Fruit fly (Drosophila melanogaster) whole organism, embryonic: ENCODE results near the gene CG13928.

Experiments
- Bgb ChIP-seq: fragments of 200-800 bp; sonication (Bioruptor generic); IDR thresholded peaks from 2 replicates; pipeline ENCODE4 v1.3.6; 2022; ENCODE audit warnings: missing biosample characterization, missing genetic modification characterization; ENCODE audit not compliant: partially characterized antibody
- CG1024 ChIP-seq: fragments of 200-800 bp; sonication (Bioruptor generic); IDR thresholded peaks from 2 replicates; pipeline ENCODE4 v1.3.6; 2022; ENCODE audit warnings: missing biosample characterization, missing genetic modification characterization
- CG10274 ChIP-seq: fragments of 200-800 bp; sonication (Bioruptor generic); optimal IDR thresholded peaks from 3 replicates; lab custom pipeline; 2017; ENCODE audit warnings: missing biosample characterization, mild to moderate bottlenecking, missing genetic modification characterization
- CG10366 ChIP-seq: fragments of 200-800 bp; sonication (Bioruptor generic); IDR thresholded peaks from 2 replicates; pipeline ENCODE4 v1.3.6; 2022; ENCODE audit warnings: missing biosample characterization, missing genetic modification characterization
- CG10565 ChIP-seq: fragments of 200-800 bp; sonication (Bioruptor generic); optimal IDR thresholded peaks from 3 replicates; lab custom pipeline; 2016; ENCODE audit warnings: missing biosample characterization, mild to moderate bottlenecking, missing genetic modification characterization
- CG11085 ChIP-seq: fragments of 200-800 bp; sonication (Bioruptor generic); IDR thresholded peaks from 2 replicates; pipeline ENCODE4 v1.3.6; 2022; ENCODE audit warnings: missing biosample characterization, missing genetic modification characterization
- CG12769 ChIP-seq: fragments of 200-800 bp; sonication (Bioruptor generic); optimal IDR thresholded peaks from 2 replicates; lab custom pipeline; 2019; ENCODE audit warnings: missing biosample characterization, mild to moderate bottlenecking, missing genetic modification characterization, moderate library complexity
- CG13894 ChIP-seq: fragments of 200-800 bp; sonication (Bioruptor generic); optimal IDR thresholded peaks from 3 replicates; lab custom pipeline; 2018; ENCODE audit warnings: missing biosample characterization, mild to moderate bottlenecking, missing genetic modification characterization, moderate library complexity
- CG15011 ChIP-seq: fragments of 200-800 bp; sonication (Bioruptor generic); optimal IDR thresholded peaks from 3 replicates; lab custom pipeline; 2018; ENCODE audit warnings: missing biosample characterization, mild to moderate bottlenecking, missing genetic modification characterization
- CG17568 ChIP-seq: fragments of 200-800 bp; sonication (Bioruptor generic); optimal IDR thresholded peaks from 2 replicates; lab custom pipeline; 2018; ENCODE audit warnings: missing biosample characterization, mild to moderate bottlenecking, missing genetic modification characterization, moderate library complexity
- CG17912 ChIP-seq: fragments of 200-800 bp; sonication (Bioruptor generic); optimal IDR thresholded peaks from 2 replicates; lab custom pipeline; 2018; ENCODE audit warnings: missing biosample characterization, mild to moderate bottlenecking, missing genetic modification characterization
- CG2129 ChIP-seq: fragments of 200-800 bp; sonication (Bioruptor generic); IDR thresholded peaks from 2 replicates; pipeline ENCODE4 v1.3.6; 2022; ENCODE audit warnings: missing biosample characterization, missing genetic modification characterization; ENCODE audit not compliant: partially characterized antibody
- CG2678 ChIP-seq: fragments of 200-800 bp; sonication (Bioruptor generic); optimal IDR thresholded peaks from 3 replicates; lab custom pipeline; 2019; ENCODE audit warnings: missing biosample characterization, mild to moderate bottlenecking, missing genetic modification characterization, moderate library complexity
- CG3065 ChIP-seq: fragments of 200-800 bp; sonication (Bioruptor generic); optimal IDR thresholded peaks from 2 replicates; lab custom pipeline; 2016; ENCODE audit warnings: missing biosample characterization, missing genetic modification characterization
- CG4404 ChIP-seq: fragments of 200-800 bp; sonication (Bioruptor generic); IDR thresholded peaks from 2 replicates; pipeline ENCODE4 v1.3.6; 2022; ENCODE audit warnings: missing biosample characterization, missing genetic modification characterization
- CG5245 ChIP-seq: fragments of 200-800 bp; sonication (Bioruptor generic); optimal IDR thresholded peaks from 3 replicates; lab custom pipeline; 2016; ENCODE audit warnings: missing biosample characterization, missing genetic modification characterization
- CG7372 ChIP-seq: fragments of 200-800 bp; sonication (Bioruptor generic); IDR thresholded peaks from 2 replicates; pipeline ENCODE4 v1.3.6; 2022; ENCODE audit warnings: missing biosample characterization, missing genetic modification characterization
- CG7987 ChIP-seq: fragments of 200-800 bp; sonication (Bioruptor generic); optimal IDR thresholded peaks from 2 replicates; lab custom pipeline; 2018; ENCODE audit warnings: missing biosample characterization, mild to moderate bottlenecking, missing genetic modification characterization, moderate library complexity
- CG8281 ChIP-seq: fragments of 200-800 bp; sonication (Bioruptor generic); optimal IDR thresholded peaks from 2 replicates; lab custom pipeline; 2018; ENCODE audit warnings: missing biosample characterization, mild to moderate bottlenecking, missing genetic modification characterization, moderate library complexity
- CG8765 ChIP-seq: fragments of 200-800 bp; sonication (Bioruptor generic); IDR thresholded peaks from 2 replicates; pipeline ENCODE4 v1.3.6; 2022; ENCODE audit warnings: missing biosample characterization, missing genetic modification characterization
- D ChIP-seq, 2 experiments: fragments of 200-800 bp in 1 of 2; fragments of >200 bp in 1 of 2; sonication (Bioruptor generic) in 1 of 2; optimal IDR thresholded peaks; 2 replicates in 1 of 2; 3 replicates in 1 of 2; lab custom pipeline; 2017; ENCODE audit warnings: mild to moderate bottlenecking in 1 of 2, missing biosample characterization in 1 of 2, missing genetic modification characterization in 1 of 2, missing genetic modification reagents in 1 of 2
- Dip2 ChIP-seq: fragments of 200-800 bp; sonication (Bioruptor generic); IDR thresholded peaks from 2 replicates; pipeline ENCODE4 v1.3.6; 2022; ENCODE audit warnings: missing biosample characterization, missing genetic modification characterization
- GATAe ChIP-seq: fragments of 200-800 bp; sonication (Bioruptor generic); conservative IDR thresholded peaks from 2 replicates; pipeline ENCODE4 v1.3.6; 2022; ENCODE audit warnings: missing biosample characterization, missing genetic modification characterization
- Hr78 ChIP-seq, 2 experiments: fragments of 200-800 bp in 1 of 2; fragments of >200 bp in 1 of 2; sonication (Bioruptor generic) in 1 of 2; optimal IDR thresholded peaks; 2 replicates each; lab custom pipeline; 2017 to 2019; ENCODE audit warnings: missing biosample characterization in 2 of 2, missing genetic modification characterization in 2 of 2, mild to moderate bottlenecking in 1 of 2, moderate library complexity in 1 of 2
- Kr ChIP-seq: fragments of 200-800 bp; sonication (Bioruptor generic); optimal IDR thresholded peaks from 2 replicates; lab custom pipeline; 2017; ENCODE audit warnings: missing biosample characterization, mild to moderate bottlenecking, missing genetic modification characterization
- Lpt ChIP-seq: fragments of >200 bp; optimal IDR thresholded peaks from 2 replicates; lab custom pipeline; 2018; ENCODE audit warnings: missing biosample characterization, missing genetic modification characterization
- Nf-YC ChIP-seq: fragments of 200-800 bp; optimal IDR thresholded peaks from 3 replicates; lab custom pipeline; 2019; ENCODE audit warnings: missing biosample characterization, mild to moderate bottlenecking, missing genetic modification characterization, moderate library complexity
- Oli ChIP-seq: fragments of 200-800 bp; sonication (Bioruptor generic); optimal IDR thresholded peaks from 2 replicates; lab custom pipeline; 2018; ENCODE audit warnings: missing biosample characterization, mild to moderate bottlenecking, missing genetic modification characterization, moderate library complexity
- Sry-β ChIP-seq: fragments of 200-800 bp; sonication (Bioruptor generic); optimal IDR thresholded peaks from 2 replicates; lab custom pipeline; 2018; ENCODE audit warnings: missing biosample characterization, mild to moderate bottlenecking, missing genetic modification characterization, moderate library complexity
- dmrt11E ChIP-seq: fragments of 200-800 bp; sonication (Bioruptor generic); optimal IDR thresholded peaks from 3 replicates; lab custom pipeline; 2018; ENCODE audit warnings: missing biosample characterization, mild to moderate bottlenecking, missing genetic modification characterization, moderate library complexity
- dmrt99B ChIP-seq: fragments of 200-800 bp; sonication (Bioruptor generic); optimal IDR thresholded peaks from 2 replicates; lab custom pipeline; 2018; ENCODE audit warnings: missing biosample characterization, mild to moderate bottlenecking, missing genetic modification characterization, moderate library complexity
- emc ChIP-seq: fragments of 200-800 bp; sonication (Bioruptor generic); optimal IDR thresholded peaks from 2 replicates; lab custom pipeline; 2016; ENCODE audit warnings: missing biosample characterization, missing genetic modification characterization
- fd102C ChIP-seq: fragments of 200-800 bp; sonication (Bioruptor generic); optimal IDR thresholded peaks from 2 replicates; lab custom pipeline; 2018; ENCODE audit warnings: missing biosample characterization, mild to moderate bottlenecking, missing genetic modification characterization, moderate library complexity
- ftz-f1 ChIP-seq: fragments of 200-800 bp; sonication (Bioruptor generic); optimal IDR thresholded peaks from 2 replicates; lab custom pipeline; 2016; ENCODE audit warnings: missing biosample characterization, missing genetic modification characterization
- hbn ChIP-seq: fragments of 200-800 bp; sonication (Bioruptor generic); IDR thresholded peaks from 2 replicates; pipeline ENCODE4 v1.3.6; 2022; ENCODE audit warnings: missing biosample characterization, missing genetic modification characterization; ENCODE audit not compliant: partially characterized antibody
- kah ChIP-seq: fragments of 200-800 bp; sonication (Bioruptor generic); optimal IDR thresholded peaks from 2 replicates; lab custom pipeline; 2018; ENCODE audit warnings: missing biosample characterization, mild to moderate bottlenecking, missing genetic modification characterization
- oc ChIP-seq: fragments of 200-800 bp; sonication (Bioruptor generic); optimal IDR thresholded peaks from 2 replicates; lab custom pipeline; 2018; ENCODE audit warnings: missing biosample characterization, mild to moderate bottlenecking, missing genetic modification characterization, moderate library complexity
- onecut ChIP-seq: fragments of 200-800 bp; sonication (Bioruptor generic); IDR thresholded peaks from 2 replicates; pipeline ENCODE4 v1.3.6; 2022; ENCODE audit warnings: missing biosample characterization, missing genetic modification characterization
- pfk ChIP-seq: fragments of 200-800 bp; sonication (Bioruptor generic); optimal IDR thresholded peaks from 2 replicates; lab custom pipeline; 2018; ENCODE audit warnings: missing biosample characterization, mild to moderate bottlenecking, missing genetic modification characterization, moderate library complexity
- pros ChIP-seq: fragments of 200-800 bp; sonication (Bioruptor generic); optimal IDR thresholded peaks from 3 replicates; lab custom pipeline; 2019; ENCODE audit warnings: missing biosample characterization, mild to moderate bottlenecking, missing genetic modification characterization, moderate library complexity
- schlank ChIP-seq: fragments of 200-800 bp; sonication (Bioruptor generic); optimal IDR thresholded peaks from 2 replicates; lab custom pipeline; 2018; ENCODE audit warnings: missing biosample characterization, mild to moderate bottlenecking, missing genetic modification characterization
- sens-2 ChIP-seq: fragments of 200-800 bp; sonication (Bioruptor generic); IDR thresholded peaks from 2 replicates; pipeline ENCODE4 v1.3.6; 2022; ENCODE audit warnings: missing biosample characterization, missing genetic modification characterization
- sim ChIP-seq: fragments of 200-800 bp; sonication (Bioruptor generic); IDR thresholded peaks from 2 replicates; pipeline ENCODE4 v1.3.6; 2022; ENCODE audit warnings: missing biosample characterization, missing genetic modification characterization
- slbo ChIP-seq: fragments of 200-800 bp; sonication (Bioruptor generic); IDR thresholded peaks from 2 replicates; pipeline ENCODE4 v1.3.6; 2022; ENCODE audit warnings: missing biosample characterization, missing genetic modification characterization
- slou ChIP-seq: fragments of 200-800 bp; sonication (Bioruptor generic); optimal IDR thresholded peaks from 3 replicates; lab custom pipeline; 2016; ENCODE audit warnings: missing biosample characterization, missing genetic modification characterization
- tgo ChIP-seq: fragments of 200-800 bp; sonication (Bioruptor generic); IDR thresholded peaks from 3 replicates; pipeline ENCODE4 v1.3.6; 2022; ENCODE audit warnings: missing biosample characterization, missing genetic modification characterization
- vnd ChIP-seq: fragments of 200-800 bp; sonication (Bioruptor generic); IDR thresholded peaks from 3 replicates; pipeline ENCODE4 v1.3.6; 2022; ENCODE audit warnings: missing biosample characterization, missing genetic modification characterization; ENCODE audit not compliant: partially characterized antibody
- zf30C ChIP-seq: fragments of 200-800 bp; sonication (Bioruptor generic); optimal IDR thresholded peaks from 3 replicates; lab custom pipeline; 2018; ENCODE audit warnings: missing biosample characterization, mild to moderate bottlenecking, missing genetic modification characterization

The CG13928 gene

DNA sequence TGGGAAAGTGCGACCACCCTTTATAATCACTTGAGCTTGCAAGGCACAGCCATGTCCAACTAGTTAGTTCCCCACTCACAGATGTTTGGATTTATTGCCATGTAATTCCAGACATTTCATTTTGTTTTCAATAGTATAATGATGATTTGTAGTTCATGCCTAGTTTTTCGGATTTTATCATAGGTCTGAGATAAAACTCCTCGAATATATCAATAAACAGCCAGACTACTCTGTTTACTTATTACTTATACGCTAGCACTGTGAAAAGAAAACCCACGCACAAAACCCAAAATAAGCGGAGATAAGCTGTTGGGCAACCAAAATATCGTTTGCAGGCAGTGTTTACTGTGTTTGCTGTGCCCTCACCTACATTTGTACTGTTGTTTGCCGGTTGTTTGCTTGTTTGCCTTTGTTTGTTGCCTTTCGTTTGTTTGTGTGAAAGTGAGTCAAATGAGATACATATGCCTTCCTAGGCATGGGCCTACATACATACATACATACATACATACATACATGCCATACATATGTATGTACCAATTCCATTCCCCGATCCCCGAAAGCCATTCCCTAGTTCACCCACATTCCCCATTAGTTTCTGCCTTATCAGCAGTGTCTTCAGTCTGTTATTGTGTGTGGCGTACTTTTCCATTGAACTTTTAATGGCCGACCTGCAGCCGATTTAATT is 48.9 kb downstream of the CG13928 start (continued):
- TF ChIP-seq CG17912 (GFP tag; lab: Kevin White, UChicago) (peak; percentile 64), dmrt11E (tag; lab: Kevin White, UChicago) (peak; percentile 82), Bgb (no peak), CG10274 (peak; percentile 35), CG2678 (tag; lab: Kevin White, UChicago) (peak; percentile 80), CG15011 (peak; percentile 71), fd102C (peak; percentile 92), schlank (tag; lab: Kevin White, UChicago) (no peak), ftz-f1 (GFP tag; lab: Kevin White, UChicago) (no peak), zf30C (GFP tag; lab: Kevin White, UChicago) (no peak), CG2129 (GFP tag; lab: Robert Waterston, UW) (no peak), CG1024 (peak; percentile 45), CG3065 (GFP tag; lab: Kevin White, UChicago) (peak; percentile 29), Sry-β (GFP tag; lab: Kevin White, UChicago) (peak; percentile 57), Kr (GFP tag; lab: Kevin White, UChicago) (peak; percentile 93), kah (GFP tag; lab: Kevin White, UChicago) (peak; percentile 10), hbn (GFP tag; lab: Robert Waterston, UW) (no peak), Hr78 (GFP tag; optimal IDR thresholded peaks at IDR 0.05; lab: Kevin White, UChicago) (peak in 1 of 2 experiments; percentile 96), sim (GFP tag; lab: Robert Waterston, UW) (no peak), pfk (peak; percentile 48), slbo (GFP tag; lab: Robert Waterston, UW) (peak; percentile 12; the same call in 1 of the 2 replicates), CG8765 (GFP tag; lab: Robert Waterston, UW) (no peak), CG8281 (tag; lab: Kevin White, UChicago) (peak; percentile 66), Dip2 (GFP tag; lab: Robert Waterston, UW) (no peak), CG10565 (GFP tag; lab: Kevin White, UChicago) (no peak), sens-2 (GFP tag; lab: Robert Waterston, UW) (0 out of 2 replicates have a peak, but pooled peaks have one; percentile 40), slou (no peak), tgo (GFP tag; lab: Robert Waterston, UW) (no peak; the same call in 2 of the 3 replicates), pros (GFP tag; lab: Kevin White, UChicago) (peak; percentile 48), CG5245 (no peak), CG12769 (peak; percentile 50), Oli (tag; lab: Kevin White, UChicago) (peak; percentile 64), CG10366 (GFP tag; lab: Robert Waterston, UW) (peak; percentile 19), GATAe (GFP tag; lab: Robert Waterston, UW) (peak; percentile 14; the same call in 1 of the 2 replicates), Lpt (GFP tag; lab: Kevin White, UChicago) (no peak), D (optimal IDR thresholded peaks at IDR 0.05; lab: Kevin White, UChicago) (no peak), D (GFP tag; optimal IDR thresholded peaks at IDR 0.05; lab: Kevin White, UChicago) (peak; percentile 84), CG7987 (GFP tag; lab: Kevin White, UChicago) (peak; percentile 87), Nf-YC (tag; lab: Kevin White, UChicago) (no peak), vnd (GFP tag; lab: Robert Waterston, UW) (no peak), emc (GFP tag; lab: Kevin White, UChicago) (no peak), oc (peak; percentile 93), CG4404 (GFP tag; lab: Robert Waterston, UW) (peak; percentile 18; the same call in 1 of the 2 replicates), CG7372 (GFP tag; lab: Robert Waterston, UW) (no peak), dmrt99B (peak; percentile 82), CG13894 (no peak), CG17568 (GFP tag; lab: Kevin White, UChicago) (peak; percentile 73), CG11085 (no peak), onecut (peak; percentile 68)
